Fruit fly (Drosophila melanogaster) whole organism, embryonic: Measurements from ENCODE around the gene a10.

Source experiments
- Adf1 ChIP-seq: fragments of 200-800 bp; sonication (Bioruptor generic); IDR thresholded peaks from 2 replicates; pipeline ENCODE4 v1.3.6; 2022; ENCODE audit warnings: missing biosample characterization, missing genetic modification characterization
- BEAF-32 ChIP-seq: fragments of 200-800 bp; sonication (Bioruptor generic); optimal IDR thresholded peaks from 3 replicates; lab custom pipeline; 2017; ENCODE audit warnings: missing biosample characterization, missing genetic modification characterization, mild to moderate bottlenecking, moderate library complexity, missing genetic modification reagents
- CG10147 ChIP-seq: fragments of 200-800 bp; sonication (Bioruptor generic); optimal IDR thresholded peaks from 2 replicates; lab custom pipeline; 2019; ENCODE audit warnings: missing biosample characterization, mild to moderate bottlenecking, missing genetic modification characterization, moderate library complexity
- CG1024 ChIP-seq: fragments of 200-800 bp; sonication (Bioruptor generic); IDR thresholded peaks from 2 replicates; pipeline ENCODE4 v1.3.6; 2022; ENCODE audit warnings: missing biosample characterization, missing genetic modification characterization
- CG10274 ChIP-seq: fragments of 200-800 bp; sonication (Bioruptor generic); optimal IDR thresholded peaks from 3 replicates; lab custom pipeline; 2017; ENCODE audit warnings: missing biosample characterization, mild to moderate bottlenecking, missing genetic modification characterization
- CG10543 ChIP-seq: fragments of 200-800 bp; sonication (Bioruptor generic); optimal IDR thresholded peaks from 3 replicates; lab custom pipeline; 2017; ENCODE audit warnings: missing biosample characterization, mild to moderate bottlenecking, missing genetic modification characterization, moderate library complexity
- CG10654 ChIP-seq: fragments of 200-800 bp; sonication (Bioruptor generic); optimal IDR thresholded peaks from 2 replicates; lab custom pipeline; 2016; ENCODE audit warnings: missing biosample characterization, missing genetic modification characterization
- CG10959 ChIP-seq: fragments of 200-800 bp; sonication (Bioruptor generic); IDR thresholded peaks from 2 replicates; pipeline ENCODE4 v1.3.6; 2022; ENCODE audit warnings: missing biosample characterization, missing genetic modification characterization
- CG1233 ChIP-seq: fragments of 200-800 bp; sonication (Bioruptor generic); optimal IDR thresholded peaks from 4 replicates; lab custom pipeline; 2018; ENCODE audit warnings: missing biosample characterization, mild to moderate bottlenecking, missing genetic modification characterization
- CG14965 ChIP-seq: fragments of 200-800 bp; sonication (Bioruptor generic); optimal IDR thresholded peaks from 2 replicates; lab custom pipeline; 2016; ENCODE audit warnings: missing biosample characterization, missing genetic modification characterization, borderline replicate concordance
- CG16815 ChIP-seq: fragments of 200-800 bp; sonication (Bioruptor generic); optimal IDR thresholded peaks from 3 replicates; lab custom pipeline; 2017; ENCODE audit warnings: missing biosample characterization, mild to moderate bottlenecking, missing genetic modification characterization
- CG17568 ChIP-seq: fragments of 200-800 bp; sonication (Bioruptor generic); optimal IDR thresholded peaks from 2 replicates; lab custom pipeline; 2018; ENCODE audit warnings: missing biosample characterization, mild to moderate bottlenecking, missing genetic modification characterization, moderate library complexity
- CG2199 ChIP-seq: fragments of 200-800 bp; sonication (Bioruptor generic); IDR thresholded peaks from 3 replicates; pipeline ENCODE4 v1.3.6; 2022; ENCODE audit warnings: missing biosample characterization, missing genetic modification characterization
- CG2678 ChIP-seq: fragments of 200-800 bp; sonication (Bioruptor generic); optimal IDR thresholded peaks from 3 replicates; lab custom pipeline; 2019; ENCODE audit warnings: missing biosample characterization, mild to moderate bottlenecking, missing genetic modification characterization, moderate library complexity
- CG31365 ChIP-seq: fragments of 200-800 bp; sonication (Bioruptor generic); optimal IDR thresholded peaks from 2 replicates; lab custom pipeline; 2018; ENCODE audit warnings: missing biosample characterization, mild to moderate bottlenecking, missing genetic modification characterization
- CG3407 ChIP-seq: fragments of 200-800 bp; sonication (Bioruptor generic); optimal IDR thresholded peaks from 2 replicates; lab custom pipeline; 2018; ENCODE audit warnings: missing biosample characterization, mild to moderate bottlenecking, missing genetic modification characterization
- CG34422 ChIP-seq: fragments of 200-800 bp; sonication (Bioruptor generic); IDR thresholded peaks from 3 replicates; pipeline ENCODE4 v1.3.6; 2022; ENCODE audit warnings: missing biosample characterization, missing genetic modification characterization
- CG7987 ChIP-seq: fragments of 200-800 bp; sonication (Bioruptor generic); optimal IDR thresholded peaks from 2 replicates; lab custom pipeline; 2018; ENCODE audit warnings: missing biosample characterization, mild to moderate bottlenecking, missing genetic modification characterization, moderate library complexity
- CG8290 ChIP-seq, 3 experiments: fragments of 200-800 bp; sonication (Bioruptor generic); optimal IDR thresholded peaks; 2 replicates each; lab custom pipeline; 2016 to 2019; ENCODE audit warnings: missing biosample characterization in 3 of 3, missing genetic modification characterization in 3 of 3, mild to moderate bottlenecking in 2 of 3, moderate library complexity in 1 of 3
- CG8359 ChIP-seq: fragments of 200-800 bp; sonication (Bioruptor generic); optimal IDR thresholded peaks from 2 replicates; lab custom pipeline; 2017; ENCODE audit warnings: missing biosample characterization, mild to moderate bottlenecking, missing genetic modification characterization, borderline replicate concordance
- Camta ChIP-seq: fragments of 200-800 bp; sonication (Bioruptor generic); optimal IDR thresholded peaks from 2 replicates; lab custom pipeline; 2016; ENCODE audit warnings: missing biosample characterization, missing genetic modification characterization
- Hey ChIP-seq: fragments of 200-800 bp; sonication (Bioruptor generic); optimal IDR thresholded peaks from 3 replicates; lab custom pipeline; 2018; ENCODE audit warnings: missing biosample characterization, mild to moderate bottlenecking, missing genetic modification characterization
- HmgD ChIP-seq: fragments of 200-800 bp; sonication (Bioruptor generic); optimal IDR thresholded peaks from 3 replicates; lab custom pipeline; 2016; ENCODE audit warnings: missing biosample characterization, missing genetic modification characterization
- Mrtf ChIP-seq: fragments of 200-800 bp; sonication (Bioruptor generic); IDR thresholded peaks from 3 replicates; pipeline ENCODE4 v1.3.6; 2022; ENCODE audit warnings: missing biosample characterization, missing genetic modification characterization
- Rfx ChIP-seq: fragments of 200-800 bp; sonication (Bioruptor generic); IDR thresholded peaks from 2 replicates; pipeline ENCODE4 v1.3.6; 2022; ENCODE audit warnings: missing biosample characterization, missing genetic modification characterization
- Sin3A ChIP-seq: fragments of >200 bp; optimal IDR thresholded peaks from 2 replicates; lab custom pipeline; 2018
- Six4 ChIP-seq: fragments of 200-800 bp; sonication (Bioruptor generic); optimal IDR thresholded peaks from 2 replicates; lab custom pipeline; 2016; ENCODE audit warnings: missing biosample characterization, missing genetic modification characterization
- Xrp1 ChIP-seq: fragments of 200-800 bp; sonication (Bioruptor generic); IDR thresholded peaks from 2 replicates; pipeline ENCODE4 v1.3.6; 2022; ENCODE audit warnings: missing biosample characterization, missing genetic modification characterization
- chinmo ChIP-seq: fragments of 200-800 bp; sonication (Bioruptor generic); IDR thresholded peaks from 4 replicates; pipeline ENCODE4 v1.3.6; 2022; ENCODE audit warnings: missing biosample characterization, missing genetic modification characterization; ENCODE audit not compliant: partially characterized antibody
- chn ChIP-seq: fragments of 200-800 bp; sonication (Bioruptor generic); optimal IDR thresholded peaks from 2 replicates; lab custom pipeline; 2016; ENCODE audit warnings: missing biosample characterization, missing genetic modification characterization
- corto ChIP-seq: fragments of 200-800 bp; sonication (Bioruptor generic); optimal IDR thresholded peaks from 2 replicates; lab custom pipeline; 2016; ENCODE audit warnings: missing biosample characterization, mild to moderate bottlenecking, missing genetic modification characterization, moderate library complexity
- croc ChIP-seq: fragments of 200-800 bp; sonication (Bioruptor generic); conservative IDR thresholded peaks from 3 replicates; pipeline ENCODE4 v1.3.6; 2022; ENCODE audit warnings: missing biosample characterization, missing genetic modification characterization
- dmrt99B ChIP-seq: fragments of 200-800 bp; sonication (Bioruptor generic); optimal IDR thresholded peaks from 2 replicates; lab custom pipeline; 2018; ENCODE audit warnings: missing biosample characterization, mild to moderate bottlenecking, missing genetic modification characterization, moderate library complexity
- en ChIP-seq: fragments of 200-800 bp; sonication (Bioruptor generic); optimal IDR thresholded peaks from 2 replicates; lab custom pipeline; 2016; ENCODE audit warnings: missing biosample characterization, missing genetic modification characterization
- eyg ChIP-seq: fragments of 200-800 bp; sonication (Bioruptor generic); optimal IDR thresholded peaks from 3 replicates; lab custom pipeline; 2016; ENCODE audit warnings: missing biosample characterization, missing genetic modification characterization
- ftz-f1 ChIP-seq: fragments of 200-800 bp; sonication (Bioruptor generic); optimal IDR thresholded peaks from 2 replicates; lab custom pipeline; 2016; ENCODE audit warnings: missing biosample characterization, missing genetic modification characterization
- gt ChIP-seq: fragments of 200-800 bp; sonication (Bioruptor generic); IDR thresholded peaks from 2 replicates; pipeline ENCODE4 v1.3.6; 2022; ENCODE audit warnings: missing biosample characterization, missing genetic modification characterization
- lmd ChIP-seq: fragments of 200-800 bp; sonication (Bioruptor generic); IDR thresholded peaks from 2 replicates; pipeline ENCODE4 v1.3.6; 2022; ENCODE audit warnings: missing biosample characterization, missing genetic modification characterization
- nerfin-2 ChIP-seq: fragments of 200-800 bp; sonication (Bioruptor generic); IDR thresholded peaks from 2 replicates; pipeline ENCODE4 v1.3.6; 2022; ENCODE audit warnings: missing biosample characterization, missing genetic modification characterization; ENCODE audit not compliant: partially characterized antibody
- phol ChIP-seq: fragments of 200-800 bp; sonication (Bioruptor generic); optimal IDR thresholded peaks from 3 replicates; lab custom pipeline; 2018; ENCODE audit warnings: missing biosample characterization, mild to moderate bottlenecking, missing genetic modification characterization, moderate library complexity
- pnt ChIP-seq: fragments of 200-800 bp; sonication (Bioruptor generic); optimal IDR thresholded peaks from 3 replicates; lab custom pipeline; 2016; ENCODE audit warnings: missing biosample characterization, missing genetic modification characterization
- pum ChIP-seq: fragments of 200-800 bp; sonication (Bioruptor generic); optimal IDR thresholded peaks from 2 replicates; lab custom pipeline; 2016; ENCODE audit warnings: missing biosample characterization, missing genetic modification characterization
- salm ChIP-seq: fragments of 200-800 bp; sonication (Bioruptor generic); optimal IDR thresholded peaks from 2 replicates; lab custom pipeline; 2018; ENCODE audit warnings: missing biosample characterization, mild to moderate bottlenecking, missing genetic modification characterization
- sd ChIP-seq: fragments of 200-800 bp; sonication (Bioruptor generic); optimal IDR thresholded peaks from 3 replicates; lab custom pipeline; 2018; ENCODE audit warnings: missing biosample characterization, mild to moderate bottlenecking, missing genetic modification characterization, moderate library complexity
- sob ChIP-seq: fragments of 200-800 bp; sonication (Bioruptor generic); IDR thresholded peaks from 2 replicates; pipeline ENCODE4 v1.3.6; 2022; ENCODE audit warnings: missing biosample characterization, missing genetic modification characterization
- zfh1 ChIP-seq: fragments of 200-800 bp; sonication (Bioruptor generic); IDR thresholded peaks from 3 replicates; pipeline ENCODE4 v1.3.6; 2022; ENCODE audit warnings: missing biosample characterization, missing genetic modification characterization

Gene a10

DNA sequence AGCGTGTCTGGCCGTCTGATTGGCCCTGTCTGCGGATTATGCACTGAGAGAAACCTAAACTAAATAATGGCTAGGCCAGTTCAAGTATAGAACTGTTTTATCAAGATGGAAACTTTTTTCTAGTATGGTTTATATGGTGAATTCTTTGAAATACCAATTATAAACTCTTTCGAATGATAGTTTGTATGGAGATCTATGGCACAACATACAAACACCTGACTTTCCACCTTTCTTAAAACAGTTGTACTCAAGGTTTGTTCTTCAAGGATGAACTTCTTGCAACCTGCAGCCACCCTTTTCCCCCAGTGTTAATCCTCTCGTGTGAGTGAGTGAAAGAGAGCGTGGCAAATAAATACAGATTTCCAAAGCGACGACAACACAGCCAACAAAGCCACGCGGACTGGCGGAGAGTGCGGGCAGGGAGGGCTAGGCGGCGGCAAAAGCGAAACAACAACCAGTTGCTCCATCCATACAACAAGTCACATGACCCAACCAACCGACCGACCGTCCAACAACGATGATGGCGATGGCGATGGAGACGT lies 19.3 kb downstream of the a10 start (continued):
- peak; percentile 89 for TF ChIP-seq pnt (GFP tag; lab: Kevin White, UChicago)
- peak; percentile 29; the same call in 1 of the 2 replicates for TF ChIP-seq gt (GFP tag; lab: Robert Waterston, UW)
- peak; percentile 85 for TF ChIP-seq en (GFP tag; lab: Kevin White, UChicago)
- TF ChIP-seq chn = peak; percentile 87
- TF ChIP-seq pum (GFP tag; lab: Kevin White, UChicago) = peak; percentile 90
- peak; percentile 70 for TF ChIP-seq sob (GFP tag; lab: Robert Waterston, UW)
- peak; percentile 78 for TF ChIP-seq CG10654 (GFP tag; lab: Kevin White, UChicago)
- TF ChIP-seq ftz-f1 (GFP tag; lab: Kevin White, UChicago) = no peak
- TF ChIP-seq CG10274 (GFP tag; lab: Kevin White, UChicago) = peak; percentile 82
- peak; percentile 90 for TF ChIP-seq Camta (GFP tag; lab: Kevin White, UChicago)
- TF ChIP-seq croc = peak; percentile 77
- peak; percentile 89 for TF ChIP-seq eyg
- TF ChIP-seq zfh1 = peak; percentile 82
- peak; percentile 58; the same call in 1 of the 2 replicates for TF ChIP-seq CG1024 (GFP tag; lab: Robert Waterston, UW)
- TF ChIP-seq dmrt99B (tag; lab: Kevin White, UChicago) = peak; percentile 93
- peak; percentile 86 for TF ChIP-seq Six4 (GFP tag; lab: Kevin White, UChicago)
- TF ChIP-seq nerfin-2 (GFP tag; lab: Robert Waterston, UW) = no peak
- TF ChIP-seq BEAF-32 = no peak
- TF ChIP-seq CG7987 (GFP tag; lab: Kevin White, UChicago) = peak; percentile 36
- no peak for TF ChIP-seq Sin3A (lab: Kevin White, UChicago)
- peak; percentile 85 for TF ChIP-seq phol
- TF ChIP-seq CG8290 (GFP tag; optimal IDR thresholded peaks at IDR 0.05; lab: Kevin White, UChicago) = peak; percentile 49
- peak in 1 of 2 experiments; percentile 56 for TF ChIP-seq CG8290 (tag; optimal IDR thresholded peaks at IDR 0.05; lab: Kevin White, UChicago)

DNA sequence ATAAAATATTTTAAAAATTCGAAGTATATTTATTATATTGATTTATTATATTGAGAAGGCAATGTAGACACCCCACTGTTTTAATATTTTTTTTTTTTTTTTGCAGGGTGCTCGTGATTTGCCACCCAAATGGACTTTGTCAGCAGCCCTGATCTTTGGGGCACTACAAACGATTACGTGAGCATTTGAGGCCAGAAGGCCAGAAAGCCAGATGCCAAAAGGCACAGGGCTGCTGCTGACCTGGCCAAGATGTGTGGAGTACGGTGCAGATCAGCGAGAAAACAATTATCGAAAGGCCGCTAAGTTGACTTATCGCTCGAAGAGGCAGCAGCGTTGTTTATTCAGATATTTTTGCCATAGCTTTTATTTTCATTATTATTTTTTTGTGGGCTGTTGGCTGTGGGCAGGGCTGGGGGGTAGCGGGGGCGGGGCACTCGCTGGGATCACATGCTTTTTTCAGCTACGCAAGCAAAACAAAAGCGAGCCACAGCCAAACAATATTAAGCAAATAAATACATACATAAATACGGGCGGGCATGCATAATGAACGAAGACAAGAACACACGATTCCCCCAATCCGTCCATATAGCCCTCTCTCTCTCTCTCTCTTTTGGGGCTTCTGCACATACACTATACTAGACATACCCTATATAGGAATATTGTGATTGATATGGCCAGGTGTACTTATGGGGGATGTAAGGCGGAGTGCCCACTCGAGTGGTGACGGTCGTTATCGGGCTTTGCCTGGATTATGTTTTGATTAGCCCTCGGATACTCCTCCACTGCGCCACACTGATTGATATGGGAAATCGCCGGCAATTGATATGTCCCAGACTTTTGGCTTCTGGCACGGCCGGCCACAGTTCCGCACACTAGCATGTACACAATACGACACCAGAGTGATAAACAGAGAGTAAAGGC lies 20.0 kb downstream of the a10 start:
- TF ChIP-seq CG34422 (GFP tag; lab: Robert Waterston, UW) (no peak), salm (no peak), CG3407 (no peak), Adf1 (GFP tag; lab: Robert Waterston, UW) (peak; percentile 31; the same call in 1 of the 2 replicates), CG2199 (GFP tag; lab: Robert Waterston, UW) (0 out of 3 replicates have a peak, but pooled peaks have one; percentile 14), lmd (GFP tag; lab: Robert Waterston, UW) (0 out of 2 replicates have a peak, but pooled peaks have one; percentile 10), CG10147 (GFP tag; lab: Kevin White, UChicago) (peak; percentile 42), HmgD (GFP tag; lab: Kevin White, UChicago) (no peak), CG10959 (GFP tag; lab: Robert Waterston, UW) (no peak), chinmo (GFP tag; lab: Robert Waterston, UW) (peak; percentile 91; the same call in 2 of the 4 replicates), Mrtf (GFP tag; lab: Robert Waterston, UW) (0 out of 3 replicates have a peak, but pooled peaks have one; percentile 26), Sin3A (lab: Kevin White, UChicago) (no peak), CG31365 (tag; lab: Kevin White, UChicago) (no peak), CG1233 (no peak), Hey (tag; lab: Kevin White, UChicago) (peak; percentile 69), sd (tag; lab: Kevin White, UChicago) (peak; percentile 52), Rfx (GFP tag; lab: Robert Waterston, UW) (peak; percentile 41; the same call in 1 of the 2 replicates), CG10543 (GFP tag; lab: Kevin White, UChicago) (peak; percentile 95), CG16815 (GFP tag; lab: Kevin White, UChicago) (no peak), phol (no peak), Xrp1 (GFP tag; lab: Robert Waterston, UW) (peak; percentile 28), corto (no peak), CG17568 (GFP tag; lab: Kevin White, UChicago) (peak; percentile 42), CG14965 (GFP tag; lab: Kevin White, UChicago) (no peak), CG2678 (tag; lab: Kevin White, UChicago) (peak; percentile 8), CG8359 (peak; percentile 33)
